Worm (Caenorhabditis elegans) whole organism, midembryonic: Measurements from ENCODE around the gene F14D7.2.
"Not testable (repeated sequence)": the region's sequence is repeated elsewhere in the genome, so short reads cannot be mapped to it uniquely, and the experiment has no call there.

ENCODE experiments used
- T22C8.4 ChIP-seq: fragments of 200-800 bp; sonication (Bioruptor generic); IDR thresholded peaks from 2 replicates; pipeline ENCODE4 v1.3.6; 2022; ENCODE audit warnings: missing genetic modification characterization, missing compliant biosample characterization
- cog-1 ChIP-seq: sonication (generic microtip); optimal IDR thresholded peaks from 2 replicates; lab custom pipeline; 2016; ENCODE audit warnings: missing genetic modification characterization, missing compliant biosample characterization
- flt-1 ChIP-seq: fragments of 200-800 bp; sonication (Bioruptor generic); IDR thresholded peaks from 2 replicates; pipeline ENCODE4 v1.3.6; 2022; ENCODE audit warnings: missing genetic modification characterization, missing compliant biosample characterization
- klf-2 ChIP-seq: fragments of 200-800 bp; sonication (Bioruptor generic); conservative IDR thresholded peaks from 2 replicates; pipeline ENCODE4 v1.3.6; 2022; ENCODE audit warnings: missing genetic modification reagents, missing genetic modification characterization, missing compliant biosample characterization
- med-1 ChIP-seq: sonication (generic microtip); optimal IDR thresholded peaks from 2 replicates; lab custom pipeline; 2017; ENCODE audit warnings: missing genetic modification characterization, mild to moderate bottlenecking, missing compliant biosample characterization, antibody characterized with exemption, missing genetic modification reagents; ENCODE audit not compliant: insufficient read depth
- ref-1 ChIP-seq: fragments of 200-800 bp; sonication (Bioruptor generic); conservative IDR thresholded peaks from 2 replicates; pipeline ENCODE4 v1.3.6; 2022; ENCODE audit warnings: missing genetic modification reagents, missing genetic modification characterization, missing compliant biosample characterization
- tab-1 ChIP-seq: fragments of 200-800 bp; sonication (Bioruptor generic); IDR thresholded peaks from 2 replicates; pipeline ENCODE4 v1.3.6; 2022; ENCODE audit warnings: missing genetic modification characterization, missing compliant biosample characterization
- ztf-23 ChIP-seq: fragments of 200-800 bp; sonication (Bioruptor generic); IDR thresholded peaks from 2 replicates; pipeline ENCODE4 v1.3.6; 2022; ENCODE audit warnings: missing genetic modification reagents, missing genetic modification characterization, missing compliant biosample characterization
- ztf-29 ChIP-seq: fragments of 200-800 bp; sonication (Bioruptor generic); IDR thresholded peaks from 2 replicates; pipeline ENCODE4 v1.3.6; 2022; ENCODE audit warnings: missing genetic modification reagents, missing genetic modification characterization, missing compliant biosample characterization

The F14D7.2 gene

ce11 chrV:14290636-14291035 is 2.9 kb downstream of the F14D7.2 start, which contains the start of gene F14D7.18:
F14D7.18 (minus strand) TSS chrV:14290736.
- TF ChIP-seq ztf-23 (GFP tag; lab: Robert Waterston, UW), result no peak

ce11 chrV:14289363-14289762 is 4.2 kb downstream of the F14D7.2 start, which contains the start of gene F14D7.1:
F14D7.1 (minus strand) TSS chrV:14289463.
- TF ChIP-seq ztf-23 (GFP tag; lab: Robert Waterston, UW), result no peak
- TF ChIP-seq tab-1 (GFP tag; lab: Robert Waterston, UW), result no peak
- no peak for TF ChIP-seq ref-1 (GFP tag; lab: Robert Waterston, UW)
- TF ChIP-seq klf-2 (GFP tag; lab: Robert Waterston, UW), result no peak
- no peak for TF ChIP-seq ztf-29 (GFP tag; lab: Robert Waterston, UW)
- no peak for TF ChIP-seq cog-1
- TF ChIP-seq T22C8.4 (GFP tag; lab: Robert Waterston, UW), result no peak
- TF ChIP-seq flt-1, result no peak
- no peak for TF ChIP-seq med-1 (GFP tag; lab: Kevin White, UChicago)

DNA sequence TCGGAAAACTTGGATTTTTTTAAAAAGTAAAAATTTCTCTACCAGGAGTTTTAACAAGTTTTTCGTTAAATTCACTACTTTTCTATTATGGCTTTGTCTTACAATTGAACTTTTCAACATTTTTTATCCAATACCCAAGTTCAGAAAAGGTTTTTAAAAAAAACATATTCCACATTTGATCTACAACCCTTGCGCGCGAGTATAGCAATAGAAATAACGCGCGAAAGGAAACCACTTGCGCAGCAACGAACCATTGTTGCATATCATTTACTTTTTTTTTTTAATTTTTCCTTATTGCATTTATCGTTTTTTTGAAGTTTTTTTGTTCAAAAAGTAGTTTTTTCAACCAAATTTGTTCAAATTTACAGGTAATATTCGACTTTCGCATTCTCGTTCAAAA is 7.7 kb downstream of the F14D7.2 start, which contains the start of gene F40G12.11:
TSS of gene F40G12.11 (plus strand) at position 369 of the 400 bp plus-strand sequence.
- TF ChIP-seq klf-2 (GFP tag; lab: Robert Waterston, UW) (no peak), T22C8.4 (GFP tag; lab: Robert Waterston, UW) (no peak), cog-1 (no peak), ref-1 (GFP tag; lab: Robert Waterston, UW) (no peak), ztf-23 (GFP tag; lab: Robert Waterston, UW) (no peak), flt-1 (no peak), ztf-29 (GFP tag; lab: Robert Waterston, UW) (no peak), tab-1 (GFP tag; lab: Robert Waterston, UW) (no peak), med-1 (GFP tag; lab: Kevin White, UChicago) (no peak)

- TF ChIP-seq ztf-29 (GFP tag; lab: Robert Waterston, UW) (no peak), T22C8.4 (GFP tag; lab: Robert Waterston, UW) (no peak), med-1 (GFP tag; lab: Kevin White, UChicago) (no peak), ref-1 (GFP tag; lab: Robert Waterston, UW) (no peak), flt-1 (no peak), ztf-23 (GFP tag; lab: Robert Waterston, UW) (no peak), tab-1 (GFP tag; lab: Robert Waterston, UW) (no peak), klf-2 (GFP tag; lab: Robert Waterston, UW) (no peak), cog-1 (no peak)
These were observed 10.3 kb downstream of the F14D7.2 start, which contains the start of gene F40G12.10 for ce11 chrV:14283241-14283640. F40G12.10 (plus strand) TSS chrV:14283541.

DNA sequence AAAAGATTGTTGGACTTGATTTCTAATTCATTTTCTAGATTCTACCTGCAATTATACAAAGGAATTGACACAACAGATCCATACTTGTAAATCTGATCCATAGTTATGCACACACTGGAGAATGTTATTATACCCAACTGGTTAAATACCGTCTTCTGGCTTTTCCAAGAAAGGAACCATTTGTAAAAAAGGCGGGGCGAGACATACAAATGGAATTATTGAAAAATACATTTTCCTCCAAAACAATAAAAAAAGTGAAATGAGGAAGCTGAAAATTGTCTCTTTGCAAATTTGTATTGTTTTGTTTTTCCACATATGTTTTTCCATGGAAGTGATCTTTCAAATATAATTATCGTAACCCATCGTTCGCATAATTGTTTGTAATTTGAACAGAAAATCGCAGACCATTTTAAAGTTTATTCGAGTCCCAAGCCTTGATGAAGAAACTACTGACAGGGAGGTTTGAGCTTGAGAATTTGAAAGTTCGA is 11.3 kb downstream of the F14D7.2 start, which contains the start of the genes srt-74 and F40G12.9:
TSS of gene srt-74 (minus strand) at position 101 of the 488 bp plus-strand sequence.
TSS of gene F40G12.9 (plus strand) at position 438 of the 488 bp plus-strand sequence.
- TF ChIP-seq T22C8.4 (GFP tag; lab: Robert Waterston, UW) (no peak), tab-1 (GFP tag; lab: Robert Waterston, UW) (no peak), ztf-23 (GFP tag; lab: Robert Waterston, UW) (no peak)

ce11 chrV:14279777-14280176 is 13.7 kb downstream of the F14D7.2 start, which contains the start of gene srt-33:
srt-33 (minus strand) TSS chrV:14279877.
- TF ChIP-seq ref-1 (GFP tag; lab: Robert Waterston, UW), result no peak
- no peak for TF ChIP-seq ztf-29 (GFP tag; lab: Robert Waterston, UW)
- TF ChIP-seq cog-1, result no peak
- TF ChIP-seq klf-2 (GFP tag; lab: Robert Waterston, UW), result no peak
- TF ChIP-seq flt-1, result no peak
- no peak for TF ChIP-seq ztf-23 (GFP tag; lab: Robert Waterston, UW)
- TF ChIP-seq T22C8.4 (GFP tag; lab: Robert Waterston, UW), result no peak
- TF ChIP-seq med-1 (GFP tag; lab: Kevin White, UChicago), result no peak
- TF ChIP-seq tab-1 (GFP tag; lab: Robert Waterston, UW), result no peak

- TF ChIP-seq ztf-23, ref-1, ztf-29 (GFP tag; lab: Robert Waterston, UW): not testable (repeated sequence)
These were observed 19.2 kb downstream of the F14D7.2 start, which contains the start of gene F40G12.7 for ce11 chrV:14274268-14274667. F40G12.7 (plus strand) TSS chrV:14274568.

DNA sequence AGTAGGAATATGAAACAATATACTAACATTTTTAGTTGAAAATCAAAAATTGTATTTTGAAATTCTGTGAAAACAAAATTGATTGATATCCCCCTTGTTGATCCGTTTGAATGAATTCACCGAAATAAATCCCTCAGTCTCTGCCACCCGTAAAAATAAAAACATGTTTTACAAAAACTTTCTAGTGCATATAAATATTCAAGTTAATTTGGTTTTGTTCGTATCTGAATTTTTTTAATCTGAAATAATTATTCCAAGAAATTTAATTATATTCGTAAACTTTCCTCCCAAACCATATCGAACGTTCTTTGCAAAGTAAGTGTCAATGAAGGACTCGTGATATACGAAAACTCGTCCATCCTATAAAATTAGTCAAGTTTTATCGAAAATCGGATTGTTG is 20.5 kb downstream of the F14D7.2 start, which contains the start of gene F40G12.6:
TSS of gene F40G12.6 (minus strand) at position 101 of the 400 bp plus-strand sequence.
- TF ChIP-seq flt-1 (no peak), ref-1 (GFP tag; lab: Robert Waterston, UW) (no peak), ztf-29 (GFP tag; lab: Robert Waterston, UW) (no peak), cog-1 (no peak), med-1 (GFP tag; lab: Kevin White, UChicago) (no peak), klf-2 (GFP tag; lab: Robert Waterston, UW) (no peak), T22C8.4 (GFP tag; lab: Robert Waterston, UW) (no peak), tab-1 (GFP tag; lab: Robert Waterston, UW) (no peak), ztf-23 (GFP tag; lab: Robert Waterston, UW) (no peak)

DNA sequence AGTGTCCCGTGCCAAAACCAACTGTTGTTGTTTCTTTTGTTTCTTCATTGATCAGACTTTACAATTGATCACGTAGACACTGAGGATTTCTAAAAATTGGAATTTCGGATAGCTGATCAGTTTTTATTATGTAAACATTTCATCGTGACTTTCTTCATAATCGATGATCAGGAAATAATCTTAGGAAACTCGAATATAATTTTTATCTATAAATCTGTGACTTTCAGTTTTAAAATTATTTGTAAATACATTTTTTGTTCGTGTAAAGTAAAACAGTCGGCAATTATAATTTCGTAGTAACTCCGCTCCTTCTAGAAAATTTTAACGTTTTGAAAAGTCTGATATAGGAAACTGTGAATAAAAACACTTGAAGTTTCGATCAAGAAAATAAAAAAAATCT is 22.8 kb downstream of the F14D7.2 start, which contains the start of gene F40G12.5:
TSS of gene F40G12.5 (minus strand) at position 101 of the 400 bp plus-strand sequence.
- TF ChIP-seq ref-1 (GFP tag; lab: Robert Waterston, UW) (no peak), flt-1 (no peak), ztf-23 (GFP tag; lab: Robert Waterston, UW) (no peak), T22C8.4 (GFP tag; lab: Robert Waterston, UW) (no peak), ztf-29 (GFP tag; lab: Robert Waterston, UW) (no peak), tab-1 (GFP tag; lab: Robert Waterston, UW) (no peak), cog-1 (no peak), med-1 (GFP tag; lab: Kevin White, UChicago) (no peak), klf-2 (GFP tag; lab: Robert Waterston, UW) (no peak)
